Worm (Caenorhabditis elegans): ENCODE data around the gene mep-1.

Gene mep-1

DNA sequence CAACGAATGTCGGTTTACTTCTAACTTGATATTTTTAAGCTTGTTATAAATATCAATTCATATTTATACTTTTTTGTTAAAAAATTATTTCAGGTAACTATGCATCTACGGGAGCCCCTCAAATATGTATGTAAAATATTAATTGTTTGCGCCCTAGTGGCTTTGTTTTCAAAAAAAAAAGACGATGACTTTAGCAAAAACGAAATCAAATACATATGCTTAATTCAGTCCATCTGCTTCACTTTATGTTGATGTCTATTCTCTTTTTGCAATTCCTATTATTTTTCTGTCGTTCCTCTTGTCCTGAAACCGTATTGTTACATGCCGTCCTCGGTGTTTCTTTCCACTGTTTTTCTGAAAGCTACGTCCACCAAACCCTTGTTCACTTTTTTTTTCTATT lies 45.4 kb downstream of the mep-1 start:
- no peak for TF ChIP-seq tlp-1 (tag; optimal IDR thresholded peaks at IDR 0.05)
- peak; percentile 92 for TF ChIP-seq dsc-1 (tag; optimal IDR thresholded peaks at IDR 0.05)
- TF ChIP-seq lin-13 (GFP tag; optimal IDR thresholded peaks at IDR 0.05) = no peak
- peak; percentile 81 for TF ChIP-seq fkh-4 (tag; optimal IDR thresholded peaks at IDR 0.05; ENCODE audit: borderline replicate concordance)

DNA sequence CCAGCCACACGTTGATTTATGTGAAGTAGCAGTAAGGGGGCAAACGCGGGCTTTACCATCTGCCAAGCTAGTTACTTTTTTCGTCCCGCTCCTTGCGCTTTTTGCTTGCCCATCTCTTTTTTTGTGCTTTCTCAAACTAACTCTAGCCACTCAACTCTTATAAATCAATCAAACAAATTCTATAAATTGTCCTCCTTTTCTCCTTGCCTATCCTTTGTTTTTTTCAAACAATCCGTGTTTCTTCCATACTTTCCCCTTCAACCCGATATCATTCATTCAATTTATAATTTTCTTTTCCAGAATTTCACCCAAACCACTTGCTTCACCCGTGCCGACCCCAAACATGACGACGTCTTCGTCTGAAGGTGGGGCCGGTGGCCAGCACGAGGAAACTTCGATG lies 45.8 kb downstream of the mep-1 start, which contains the start of gene srgp-1:
Gene srgp-1, plus strand, starts transcription at position 301 of the 400 bp plus-strand sequence.
- no peak for TF ChIP-seq lir-3 (tag; optimal IDR thresholded peaks at IDR 0.05; ENCODE audit: poor library complexity)
- no peak for TF ChIP-seq swsn-7 (tag; optimal IDR thresholded peaks at IDR 0.05)
- TF ChIP-seq ceh-88 (GFP tag; IDR thresholded peaks at IDR 0.05) = no peak
- peak; percentile 36 for TF ChIP-seq nhr-85 (tag)
- no peak for TF ChIP-seq sptf-1 (tag; optimal IDR thresholded peaks at IDR 0.05)
- no peak for TF ChIP-seq tlp-1 (tag; optimal IDR thresholded peaks at IDR 0.05)

- TF ChIP-seq dpl-1 (GFP tag; optimal IDR thresholded peaks at IDR 0.05) (peak in 1 of 3 experiments; percentile 23), snpc-4 (tag; optimal IDR thresholded peaks at IDR 0.05) (no peak), unc-86 (tag; optimal IDR thresholded peaks at IDR 0.05) (no peak), nhr-20 (tag; optimal IDR thresholded peaks at IDR 0.05) (peak; percentile 7), nhr-19 (GFP tag; conservative IDR thresholded peaks at IDR 0.05) (no peak), lir-3 (tag; optimal IDR thresholded peaks at IDR 0.05; ENCODE audit: poor library complexity) (no peak), nhr-85 (tag) (peak; percentile 91), fkh-10 (GFP tag; optimal IDR thresholded peaks at IDR 0.05) (no peak), egl-27 (tag; optimal IDR thresholded peaks at IDR 0.05) (no peak), vab-15 (tag; optimal IDR thresholded peaks at IDR 0.05) (no peak), C04F5.9 (tag; optimal IDR thresholded peaks at IDR 0.05) (peak; percentile 10), fkh-8 (tag; optimal IDR thresholded peaks at IDR 0.05) (no peak), unc-130 (tag; optimal IDR thresholded peaks at IDR 0.05) (no peak), nhr-71 (tag; optimal IDR thresholded peaks at IDR 0.05) (peak; percentile 46), lsy-2 (tag; optimal IDR thresholded peaks at IDR 0.05) (peak in 1 of 2 experiments; percentile 39), mef-2 (tag; optimal IDR thresholded peaks at IDR 0.05) (no peak), lin-39 (tag; optimal IDR thresholded peaks at IDR 0.05) (no peak), lin-13 (GFP tag; optimal IDR thresholded peaks at IDR 0.05) (no peak), unc-62 (GFP tag; optimal IDR thresholded peaks at IDR 0.05) (no peak), jun-1 (tag; optimal IDR thresholded peaks at IDR 0.05) (no peak), sptf-1 (tag; optimal IDR thresholded peaks at IDR 0.05) (no peak), Y116A8C.19 (tag; optimal IDR thresholded peaks at IDR 0.05; ENCODE audit: borderline replicate concordance) (no peak), nhr-11 (tag; optimal IDR thresholded peaks at IDR 0.05) (no peak), pqm-1 (tag; optimal IDR thresholded peaks at IDR 0.05) (no peak), mab-9 (GFP tag; IDR thresholded peaks at IDR 0.05) (no peak), skn-1 (tag; optimal IDR thresholded peaks at IDR 0.05) (no peak), lin-35 (GFP tag; optimal IDR thresholded peaks at IDR 0.05) (peak in 1 of 2 experiments; percentile 18), ceh-88 (GFP tag; IDR thresholded peaks at IDR 0.05) (no peak), sox-4 (tag; optimal IDR thresholded peaks at IDR 0.05) (no peak), zip-4 (GFP tag; optimal IDR thresholded peaks at IDR 0.05) (no peak), nhr-90 (tag; optimal IDR thresholded peaks at IDR 0.05; ENCODE audit: poor library complexity) (no peak), swsn-7 (tag; optimal IDR thresholded peaks at IDR 0.05) (no peak), irx-1 (tag; optimal IDR thresholded peaks at IDR 0.05) (no peak), ztf-11 (tag; optimal IDR thresholded peaks at IDR 0.05) (no peak), unc-98 (GFP tag; IDR thresholded peaks at IDR 0.05) (no peak), nhr-84 (tag; optimal IDR thresholded peaks at IDR 0.05) (no peak), ztf-4 (tag; optimal IDR thresholded peaks at IDR 0.05) (no peak), hlh-4 (tag; optimal IDR thresholded peaks at IDR 0.05) (no peak), aha-1 (tag; optimal IDR thresholded peaks at IDR 0.05) (no peak), pag-3 (tag; optimal IDR thresholded peaks at IDR 0.05; ENCODE audit: borderline replicate concordance, insufficient read depth) (no peak), efl-3 (GFP tag; optimal IDR thresholded peaks at IDR 0.05) (no peak), grh-1 (GFP tag; IDR thresholded peaks at IDR 0.05) (no peak), zag-1 (tag; optimal IDR thresholded peaks at IDR 0.05) (no peak), fos-1 (tag; optimal IDR thresholded peaks at IDR 0.05) (no peak), F16B12.6 (tag; optimal IDR thresholded peaks at IDR 0.05) (no peak)
Observed at ce11 chrIV:11571374-11571839, 47.0 kb downstream of the mep-1 start.

All from whole organism, L1 larva.